Worm (Caenorhabditis elegans): ENCODE measurements around the gene C47E8.1.

ce11 chrV:14656970-14657369 is 8.9 kb upstream of the C47E8.1 start:
- no peak for TF ChIP-seq lin-39 (tag; optimal IDR thresholded peaks at IDR 0.05)
- no peak for TF ChIP-seq nhr-12 (tag; optimal IDR thresholded peaks at IDR 0.05)
